Worm (Caenorhabditis elegans) whole organism, early embryonic: Measurements from ENCODE around the gene txt-10.

Experiments
- ama-1 ChIP-seq: fragments of 150-350 bp; optimal IDR thresholded peaks from 2 replicates; lab custom pipeline; 2014
- ets-7 ChIP-seq: sonication (generic microtip); optimal IDR thresholded peaks from 2 replicates; lab custom pipeline; 2016; ENCODE audit warnings: missing genotype, missing genetic modification characterization, missing compliant biosample characterization
- tra-4 ChIP-seq: sonication (generic microtip); optimal IDR thresholded peaks from 2 replicates; lab custom pipeline; 2017; ENCODE audit warnings: missing genetic modification characterization, missing compliant biosample characterization

- TF ChIP-seq ama-1 (lab: Kevin White, UChicago) (no peak), ets-7 (no peak), tra-4 (no peak)
Measured at ce11 chrV:10485389-10485788, 47.2 kb downstream of the txt-10 start.
